Worm (Caenorhabditis elegans) whole organism, young adult: ENCODE data around the gene F45E6.1.

Experiments
- B0019.2 ChIP-seq: fragments of 200-800 bp; sonication (Bioruptor generic); conservative IDR thresholded peaks from 2 replicates; pipeline ENCODE4 v1.3.6; 2022; ENCODE audit warnings: missing genetic modification reagents, missing genetic modification characterization, missing compliant biosample characterization
- B0336.3 ChIP-seq: fragments of 200-800 bp; sonication (Bioruptor generic); IDR thresholded peaks from 2 replicates; pipeline ENCODE4 v1.3.6; 2022; ENCODE audit warnings: missing genetic modification characterization, missing compliant biosample characterization
- C17E4.6 ChIP-seq: fragments of 200-800 bp; sonication (Bioruptor generic); IDR thresholded peaks from 2 replicates; pipeline ENCODE4 v1.3.6; 2022; ENCODE audit warnings: missing genetic modification reagents, missing genetic modification characterization, missing compliant biosample characterization
- F22D6.2 ChIP-seq: sonication (generic microtip); optimal IDR thresholded peaks from 2 replicates; lab custom pipeline; 2016; ENCODE audit warnings: mild to moderate bottlenecking, missing genetic modification characterization, missing compliant biosample characterization
- F37B4.10 ChIP-seq: fragments of 200-800 bp; sonication (Bioruptor generic); IDR thresholded peaks from 2 replicates; pipeline ENCODE4 v1.3.6; 2022; ENCODE audit warnings: missing genetic modification characterization, missing compliant biosample characterization
- F39B2.1 ChIP-seq: fragments of 200-800 bp; sonication (Bioruptor generic); IDR thresholded peaks from 2 replicates; pipeline ENCODE4 v1.3.6; 2022; ENCODE audit warnings: missing genetic modification reagents, missing genetic modification characterization, missing compliant biosample characterization
- F55B11.4 ChIP-seq: sonication (generic microtip); optimal IDR thresholded peaks from 2 replicates; lab custom pipeline; 2016; ENCODE audit warnings: missing compliant biosample characterization, missing genetic modification characterization, borderline replicate concordance; ENCODE audit not compliant: insufficient read depth
- K12H6.12 ChIP-seq: fragments of 200-800 bp; sonication (Bioruptor generic); optimal IDR thresholded peaks from 2 replicates; lab custom pipeline; 2018; ENCODE audit warnings: mild to moderate bottlenecking, missing genetic modification characterization, missing compliant biosample characterization
- Y53F4B.3 ChIP-seq: fragments of 200-800 bp; sonication (Bioruptor generic); IDR thresholded peaks from 2 replicates; pipeline ENCODE4 v1.3.6; 2022; ENCODE audit warnings: missing genetic modification reagents, missing genetic modification characterization, missing compliant biosample characterization
- Y56A3A.18 ChIP-seq: fragments of 200-800 bp; sonication (Bioruptor generic); IDR thresholded peaks from 2 replicates; pipeline ENCODE4 v1.3.6; 2022; ENCODE audit warnings: missing genetic modification reagents, missing genetic modification characterization, missing compliant biosample characterization
- Y67H2A.10 ChIP-seq: fragments of 200-800 bp; sonication (Bioruptor generic); conservative IDR thresholded peaks from 2 replicates; pipeline ENCODE4 v1.3.6; 2022; ENCODE audit warnings: missing genetic modification reagents, missing genetic modification characterization, missing compliant biosample characterization
- attf-6 ChIP-seq: fragments of 200-800 bp; sonication (Bioruptor generic); IDR thresholded peaks from 2 replicates; pipeline ENCODE4 v1.3.6; 2022; ENCODE audit warnings: missing genetic modification reagents, missing genetic modification characterization, missing compliant biosample characterization
- bed-1 ChIP-seq: fragments of 200-800 bp; sonication (Bioruptor generic); IDR thresholded peaks from 2 replicates; pipeline ENCODE4 v1.3.6; 2022; ENCODE audit warnings: missing genetic modification reagents, missing genetic modification characterization, missing compliant biosample characterization
- cebp-1 ChIP-seq, 2 experiments: fragments of 200-800 bp in 1 of 2; sonication (Bioruptor generic) in 1 of 2; sonication (generic microtip) in 1 of 2; IDR thresholded peaks in 1 of 2; optimal IDR thresholded peaks in 1 of 2; 2 replicates each; pipeline versions ENCODE4 v1.3.6 to Lab custom; 2017 to 2022; ENCODE audit warnings: missing compliant biosample characterization in 2 of 2, missing genetic modification characterization in 2 of 2, mild to moderate bottlenecking in 1 of 2, missing genetic modification reagents in 1 of 2, moderate library complexity in 1 of 2
- cebp-2 ChIP-seq: fragments of 200-800 bp; sonication (Bioruptor generic); IDR thresholded peaks from 2 replicates; pipeline ENCODE4 v1.3.6; 2022; ENCODE audit warnings: missing genetic modification characterization, missing compliant biosample characterization
- ceh-100 ChIP-seq: fragments of 200-800 bp; sonication (Bioruptor generic); IDR thresholded peaks from 2 replicates; pipeline ENCODE4 v1.3.6; 2022; ENCODE audit warnings: missing genetic modification reagents, missing genetic modification characterization, missing compliant biosample characterization
- chd-7 ChIP-seq: sonication (generic microtip); optimal IDR thresholded peaks from 2 replicates; lab custom pipeline; 2016; ENCODE audit warnings: mild to moderate bottlenecking, missing genetic modification characterization, moderate library complexity, missing compliant biosample characterization
- dox-1 ChIP-seq: fragments of 200-800 bp; sonication (Bioruptor generic); IDR thresholded peaks from 2 replicates; pipeline ENCODE4 v1.3.6; 2022; ENCODE audit warnings: missing genetic modification reagents, missing genetic modification characterization, missing compliant biosample characterization
- egrh-3 ChIP-seq: fragments of 200-800 bp; sonication (Bioruptor generic); IDR thresholded peaks from 2 replicates; pipeline ENCODE4 v1.3.6; 2022; ENCODE audit warnings: missing genetic modification reagents, missing genetic modification characterization, missing compliant biosample characterization
- ets-4 ChIP-seq: fragments of 200-800 bp; sonication (Bioruptor generic); optimal IDR thresholded peaks from 2 replicates; lab custom pipeline; 2018; ENCODE audit warnings: mild to moderate bottlenecking, missing genetic modification characterization, missing compliant biosample characterization
- fkh-3 ChIP-seq: sonication (generic microtip); optimal IDR thresholded peaks from 2 replicates; lab custom pipeline; 2016; ENCODE audit warnings: mild to moderate bottlenecking, missing genetic modification characterization, missing compliant biosample characterization
- hlh-12 ChIP-seq: sonication (generic microtip); optimal IDR thresholded peaks from 2 replicates; lab custom pipeline; 2016; ENCODE audit warnings: missing genetic modification characterization, missing compliant biosample characterization
- hmg-20 ChIP-seq: fragments of 200-800 bp; sonication (Bioruptor generic); IDR thresholded peaks from 2 replicates; pipeline ENCODE4 v1.3.6; 2022; ENCODE audit warnings: missing genetic modification reagents, missing genetic modification characterization, missing compliant biosample characterization
- hrde-1 ChIP-seq: sonication (generic microtip); optimal IDR thresholded peaks from 2 replicates; lab custom pipeline; 2016; ENCODE audit warnings: missing genetic modification characterization, mild to moderate bottlenecking, missing compliant biosample characterization, moderate library complexity, missing genotype, missing genetic modification reagents, borderline replicate concordance
- lag-1 ChIP-seq: fragments of 200-800 bp; sonication (Bioruptor generic); IDR thresholded peaks from 2 replicates; pipeline ENCODE4 v1.3.6; 2022; ENCODE audit warnings: missing genetic modification reagents, missing genetic modification characterization, missing compliant biosample characterization
- let-607 ChIP-seq, 2 experiments: fragments of 200-800 bp in 1 of 2; sonication (Bioruptor generic) in 1 of 2; sonication (generic microtip) in 1 of 2; optimal IDR thresholded peaks; 2 replicates each; lab custom pipeline; 2016 to 2018; ENCODE audit warnings: mild to moderate bottlenecking in 2 of 2, missing compliant biosample characterization in 2 of 2, missing genetic modification characterization in 2 of 2, moderate library complexity in 2 of 2, missing genotype in 1 of 2
- lin-26 ChIP-seq: fragments of 200-800 bp; sonication (Bioruptor generic); IDR thresholded peaks from 2 replicates; pipeline ENCODE4 v1.3.6; 2022; ENCODE audit warnings: missing genetic modification reagents, missing genetic modification characterization, missing compliant biosample characterization
- lin-35 ChIP-seq, 3 experiments: fragments of 150-350 bp in 2 of 3; sonication (generic microtip) in 1 of 3; optimal IDR thresholded peaks; 2 replicates each; lab custom pipeline; 2014 to 2018; ENCODE audit warnings: missing biosample characterization in 3 of 3, missing genetic modification characterization in 3 of 3, missing genetic modification reagents in 3 of 3
- lin-40 ChIP-seq: sonication (generic microtip); optimal IDR thresholded peaks from 2 replicates; lab custom pipeline; 2016; ENCODE audit warnings: missing genetic modification characterization, mild to moderate bottlenecking, missing compliant biosample characterization, missing genotype, missing genetic modification reagents
- lin-54 ChIP-seq: fragments of 200-800 bp; sonication (Bioruptor generic); optimal IDR thresholded peaks from 2 replicates; lab custom pipeline; 2018; ENCODE audit warnings: mild to moderate bottlenecking, missing genetic modification characterization, missing compliant biosample characterization
- lsl-1 ChIP-seq: fragments of 200-800 bp; sonication (Bioruptor generic); optimal IDR thresholded peaks from 2 replicates; lab custom pipeline; 2018; ENCODE audit warnings: mild to moderate bottlenecking, missing genetic modification characterization, moderate library complexity, missing compliant biosample characterization
- lsy-27 ChIP-seq: sonication (generic microtip); optimal IDR thresholded peaks from 2 replicates; lab custom pipeline; 2017; ENCODE audit warnings: missing genetic modification characterization, mild to moderate bottlenecking, missing compliant biosample characterization, antibody characterized with exemption, missing genotype, borderline replicate concordance; ENCODE audit not compliant: insufficient read depth
- madf-8 ChIP-seq: fragments of 200-800 bp; sonication (Bioruptor generic); conservative IDR thresholded peaks from 2 replicates; pipeline ENCODE4 v1.3.6; 2022; ENCODE audit warnings: missing genetic modification reagents, missing genetic modification characterization, missing compliant biosample characterization
- nfya-1 ChIP-seq: sonication (generic microtip); optimal IDR thresholded peaks from 2 replicates; lab custom pipeline; 2017; ENCODE audit warnings: antibody characterized with exemption, missing compliant biosample characterization, missing genetic modification characterization, borderline replicate concordance; ENCODE audit not compliant: insufficient read depth
- nfya-2 ChIP-seq: fragments of 200-800 bp; sonication (Bioruptor generic); IDR thresholded peaks from 2 replicates; pipeline ENCODE4 v1.3.6; 2022; ENCODE audit warnings: missing genetic modification reagents, missing genetic modification characterization, missing compliant biosample characterization
- nhr-120 ChIP-seq: fragments of 200-800 bp; sonication (Bioruptor generic); IDR thresholded peaks from 2 replicates; pipeline ENCODE4 v1.3.6; 2022; ENCODE audit warnings: missing genetic modification characterization, missing compliant biosample characterization
- nhr-27 ChIP-seq: fragments of 200-800 bp; sonication (Bioruptor generic); optimal IDR thresholded peaks from 2 replicates; lab custom pipeline; 2018; ENCODE audit warnings: mild to moderate bottlenecking, missing genetic modification characterization, moderate library complexity, missing compliant biosample characterization
- nhr-80 ChIP-seq: sonication (generic microtip); optimal IDR thresholded peaks from 2 replicates; lab custom pipeline; 2016; ENCODE audit warnings: missing genetic modification characterization, missing compliant biosample characterization
- rcor-1 ChIP-seq: fragments of 200-800 bp; sonication (Bioruptor generic); IDR thresholded peaks from 2 replicates; pipeline ENCODE4 v1.3.6; 2022; ENCODE audit warnings: missing genetic modification reagents, missing genetic modification characterization, missing compliant biosample characterization
- repo-1 ChIP-seq: sonication (generic microtip); optimal IDR thresholded peaks from 2 replicates; lab custom pipeline; 2017; ENCODE audit warnings: mild to moderate bottlenecking, missing genetic modification characterization, missing compliant biosample characterization
- xnd-1 ChIP-seq: sonication (generic microtip); optimal IDR thresholded peaks from 2 replicates; lab custom pipeline; 2016; ENCODE audit warnings: missing genotype, missing genetic modification reagents, missing genetic modification characterization, missing compliant biosample characterization
- zfh-2 ChIP-seq: fragments of 200-800 bp; sonication (Bioruptor generic); conservative IDR thresholded peaks from 2 replicates; pipeline ENCODE4 v1.3.6; 2022; ENCODE audit warnings: missing genetic modification reagents, missing genetic modification characterization, missing compliant biosample characterization
- zim-3 ChIP-seq: sonication (generic microtip); optimal IDR thresholded peaks from 2 replicates; lab custom pipeline; 2017; ENCODE audit warnings: mild to moderate bottlenecking, missing genetic modification characterization, moderate library complexity, missing compliant biosample characterization
- ztf-22 ChIP-seq: fragments of 200-800 bp; sonication (Bioruptor generic); optimal IDR thresholded peaks from 2 replicates; lab custom pipeline; 2018; ENCODE audit warnings: mild to moderate bottlenecking, missing genetic modification characterization, moderate library complexity, missing compliant biosample characterization
- ztf-25 ChIP-seq: fragments of 200-800 bp; sonication (Bioruptor generic); IDR thresholded peaks from 2 replicates; pipeline ENCODE4 v1.3.6; 2022; ENCODE audit warnings: missing genetic modification reagents, missing genetic modification characterization, missing compliant biosample characterization
- ztf-26 ChIP-seq: sonication (generic microtip); optimal IDR thresholded peaks from 2 replicates; lab custom pipeline; 2017; ENCODE audit warnings: missing genetic modification characterization, missing compliant biosample characterization
- ztf-28 ChIP-seq: fragments of 200-800 bp; sonication (Bioruptor generic); IDR thresholded peaks from 2 replicates; pipeline ENCODE4 v1.3.6; 2022; ENCODE audit warnings: missing genetic modification reagents, missing genetic modification characterization, missing compliant biosample characterization

F45E6.1 gene

ce11 chrX:12458021-12458420 lies 19.2 kb downstream of the F45E6.1 start (continued):
- peak; percentile 64; the same call in 1 of the 2 replicates for TF ChIP-seq nhr-120 (GFP tag; lab: Robert Waterston, UW)
- peak; percentile 53; the same call in 1 of the 2 replicates for TF ChIP-seq ztf-28 (GFP tag; lab: Robert Waterston, UW)
- peak; percentile 46 for TF ChIP-seq lsy-27 (tag; lab: Kevin White, UChicago)
- peak; percentile 64 for TF ChIP-seq rcor-1 (GFP tag; lab: Robert Waterston, UW)
- TF ChIP-seq lsl-1 = peak; percentile 13
- no peak for TF ChIP-seq lin-35 (GFP tag; optimal IDR thresholded peaks at IDR 0.05; lab: Kevin White, UChicago)
- peak; percentile 74 for TF ChIP-seq nhr-27 (tag; lab: Kevin White, UChicago)
- no peak for TF ChIP-seq nfya-1
- no peak for TF ChIP-seq Y53F4B.3 (GFP tag; lab: Robert Waterston, UW)
- no peak for TF ChIP-seq Y67H2A.10 (GFP tag; lab: Robert Waterston, UW)
- TF ChIP-seq hlh-12 (tag; lab: Kevin White, UChicago) = peak; percentile 74
- TF ChIP-seq attf-6 (GFP tag; lab: Robert Waterston, UW) = peak; percentile 45; the same call in 1 of the 2 replicates
- TF ChIP-seq nfya-2 (GFP tag; lab: Robert Waterston, UW) = no peak
- peak; percentile 73 for TF ChIP-seq chd-7 (tag; lab: Kevin White, UChicago)
- TF ChIP-seq F22D6.2 (tag; lab: Kevin White, UChicago) = peak; percentile 55
- TF ChIP-seq madf-8 (GFP tag; lab: Robert Waterston, UW) = no peak
- no peak for TF ChIP-seq xnd-1 (tag; lab: Kevin White, UChicago)
- TF ChIP-seq B0019.2 = 0 out of 2 replicates have a peak, but pooled peaks have one; percentile 3
- TF ChIP-seq lin-40 (tag; lab: Kevin White, UChicago) = no peak
- TF ChIP-seq zim-3 (tag; lab: Kevin White, UChicago) = peak; percentile 81
- peak; percentile 84; the same call in 1 of the 2 replicates for TF ChIP-seq Y56A3A.18 (GFP tag; lab: Robert Waterston, UW)
- no peak for TF ChIP-seq F37B4.10 (GFP tag; lab: Robert Waterston, UW)
- TF ChIP-seq lin-26 = peak; percentile 91
- peak; percentile 71; the same call in 1 of the 2 replicates for TF ChIP-seq cebp-2 (GFP tag; lab: Robert Waterston, UW)
- TF ChIP-seq zfh-2 (GFP tag; lab: Robert Waterston, UW) = no peak
- TF ChIP-seq cebp-1 (GFP tag; IDR thresholded peaks at IDR 0.05; lab: Robert Waterston, UW) = 0 out of 2 replicates have a peak, but pooled peaks have one; percentile 33
- no peak for TF ChIP-seq cebp-1 (tag; optimal IDR thresholded peaks at IDR 0.05; lab: Kevin White, UChicago)
- TF ChIP-seq ztf-22 (GFP tag; lab: Kevin White, UChicago) = no peak
- TF ChIP-seq F55B11.4 (tag; lab: Kevin White, UChicago) = no peak
- no peak for TF ChIP-seq F39B2.1 (GFP tag; lab: Robert Waterston, UW)
- TF ChIP-seq dox-1 (GFP tag; lab: Robert Waterston, UW) = peak; percentile 49; the same call in 1 of the 2 replicates
- peak; percentile 29 for TF ChIP-seq ztf-26 (tag; lab: Kevin White, UChicago)
- peak in 1 of 2 experiments; percentile 39 for TF ChIP-seq let-607 (tag; optimal IDR thresholded peaks at IDR 0.05; lab: Kevin White, UChicago)
- TF ChIP-seq C17E4.6 (GFP tag; lab: Robert Waterston, UW) = peak; percentile 40; the same call in 1 of the 2 replicates
- no peak for TF ChIP-seq hrde-1 (tag; lab: Kevin White, UChicago)
- TF ChIP-seq hmg-20 = 0 out of 2 replicates have a peak, but pooled peaks have one; percentile 39
- peak; percentile 30 for TF ChIP-seq nhr-80
- peak; percentile 37 for TF ChIP-seq K12H6.12 (tag; lab: Kevin White, UChicago)
- peak; percentile 83 for TF ChIP-seq fkh-3 (tag; lab: Kevin White, UChicago)
- TF ChIP-seq egrh-3 (GFP tag; lab: Robert Waterston, UW) = no peak
- peak; percentile 59 for TF ChIP-seq ets-4
- peak; percentile 76 for TF ChIP-seq repo-1
- no peak for TF ChIP-seq bed-1 (GFP tag; lab: Robert Waterston, UW)
- TF ChIP-seq lag-1 (GFP tag; lab: Robert Waterston, UW) = no peak
- no peak for TF ChIP-seq B0336.3 (GFP tag; lab: Robert Waterston, UW)
- TF ChIP-seq ceh-100 (GFP tag; lab: Robert Waterston, UW) = peak; percentile 30; the same call in 1 of the 2 replicates
- TF ChIP-seq ztf-25 = no peak
- TF ChIP-seq lin-54 (GFP tag; lab: Kevin White, UChicago) = peak; percentile 54
